Worm (Caenorhabditis elegans): ENCODE data around the gene swm-1.

ce11 chrV:9049271-9049670, 5.4 kb downstream of the swm-1 start:
- no peak for TF ChIP-seq ama-1 (optimal IDR thresholded peaks at IDR 0.05)
- TF ChIP-seq hlh-15 (tag; optimal IDR thresholded peaks at IDR 0.05) = no peak
- TF ChIP-seq elt-4 (tag; optimal IDR thresholded peaks at IDR 0.05) = no peak
- no peak for TF ChIP-seq C38D4.7 (GFP tag; optimal IDR thresholded peaks at IDR 0.05)
- TF ChIP-seq nhr-11 (tag; optimal IDR thresholded peaks at IDR 0.05) = no peak
- no peak for TF ChIP-seq hlh-13 (GFP tag; optimal IDR thresholded peaks at IDR 0.05)
- no peak for TF ChIP-seq sdc-2 (tag; optimal IDR thresholded peaks at IDR 0.05)
